Worm (Caenorhabditis elegans): ENCODE measurements around the gene aak-2.

Gene aak-2

DNA sequence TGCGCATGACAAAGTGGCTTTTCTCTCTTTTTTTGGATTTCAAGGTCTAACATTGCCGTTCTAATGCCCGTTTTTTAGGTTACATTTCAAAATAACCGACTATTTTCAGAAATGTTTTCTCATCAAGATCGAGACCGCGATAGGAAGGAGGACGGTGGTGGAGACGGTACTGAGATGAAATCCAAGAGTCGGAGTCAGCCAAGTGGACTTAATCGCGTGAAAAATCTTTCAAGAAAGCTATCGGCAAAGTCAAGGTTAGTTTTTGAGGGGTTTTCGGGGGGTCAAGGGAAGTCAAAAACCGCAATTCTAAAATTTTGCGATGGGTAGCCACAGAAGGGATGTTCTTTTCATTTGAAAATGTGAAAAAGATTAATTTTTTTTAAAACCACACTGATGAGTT lies at the start of gene aak-2:
Gene aak-2 (plus strand): TSS at position 110 of the 400 bp plus-strand sequence.
- TF ChIP-seq ceh-9 (tag; optimal IDR thresholded peaks at IDR 0.05) (no peak), nhr-25 (tag; optimal IDR thresholded peaks at IDR 0.05) (peak; percentile 80), elt-1 (tag; optimal IDR thresholded peaks at IDR 0.05) (peak; percentile 76), nhr-23 (tag; optimal IDR thresholded peaks at IDR 0.05) (peak; percentile 17), ceh-16 (tag; optimal IDR thresholded peaks at IDR 0.05) (peak; percentile 14), egl-27 (tag; optimal IDR thresholded peaks at IDR 0.05) (no peak), nhr-76 (tag; optimal IDR thresholded peaks at IDR 0.05) (no peak)

DNA sequence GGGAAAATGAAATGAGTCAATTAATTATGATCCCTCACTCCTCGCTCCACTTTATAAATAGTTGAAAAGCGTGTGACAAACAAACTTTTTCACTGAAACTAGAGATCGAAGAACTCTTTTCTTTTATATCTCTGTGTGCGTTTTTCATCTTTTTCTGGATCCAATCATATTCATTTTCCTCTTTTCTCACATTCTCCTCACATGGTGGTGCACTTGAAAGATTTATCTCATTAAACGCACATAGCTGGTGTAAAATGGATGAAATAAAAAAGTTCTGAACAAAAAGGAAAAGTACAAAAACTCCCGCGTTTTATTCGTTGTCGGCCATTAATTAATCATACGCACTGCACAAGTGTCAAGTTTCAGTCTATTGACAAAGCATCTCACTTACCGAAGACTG lies 43.7 kb upstream of the aak-2 start:
- TF ChIP-seq nhr-12 (tag; optimal IDR thresholded peaks at IDR 0.05) (no peak), daf-12 (tag; optimal IDR thresholded peaks at IDR 0.05) (no peak), nhr-67 (tag; optimal IDR thresholded peaks at IDR 0.05) (no peak), ceh-16 (tag; optimal IDR thresholded peaks at IDR 0.05) (no peak)

DNA sequence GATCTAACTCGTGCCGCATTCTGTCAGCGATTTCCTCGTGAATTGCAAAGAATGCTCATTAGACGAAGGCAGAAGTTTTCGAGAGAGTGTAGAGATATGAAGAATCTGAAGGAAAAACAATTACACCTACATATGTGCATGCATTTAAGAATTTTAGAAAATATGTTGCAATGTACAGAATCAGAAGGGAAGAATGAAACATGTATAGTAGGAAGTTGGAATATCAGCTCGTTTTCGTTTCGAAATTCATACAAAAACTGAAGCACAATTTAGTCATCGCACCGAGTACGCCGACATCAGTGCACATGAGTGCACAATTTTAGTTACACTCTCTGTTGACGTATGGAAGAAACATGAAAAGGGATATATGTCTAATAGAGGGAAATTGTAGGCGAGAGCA lies 41.4 kb upstream of the aak-2 start, which contains the start of gene C10E2.5:
Gene C10E2.5 (minus strand): TSS at position 101 of the 400 bp plus-strand sequence.
- TF ChIP-seq ZK546.5 (tag; optimal IDR thresholded peaks at IDR 0.05) (no peak), nhr-77 (tag; optimal IDR thresholded peaks at IDR 0.05) (no peak), mml-1 (tag; optimal IDR thresholded peaks at IDR 0.05) (no peak), nhr-67 (tag; optimal IDR thresholded peaks at IDR 0.05) (no peak), aly-2 (tag; optimal IDR thresholded peaks at IDR 0.05) (no peak), nhr-12 (tag; optimal IDR thresholded peaks at IDR 0.05) (no peak)

DNA sequence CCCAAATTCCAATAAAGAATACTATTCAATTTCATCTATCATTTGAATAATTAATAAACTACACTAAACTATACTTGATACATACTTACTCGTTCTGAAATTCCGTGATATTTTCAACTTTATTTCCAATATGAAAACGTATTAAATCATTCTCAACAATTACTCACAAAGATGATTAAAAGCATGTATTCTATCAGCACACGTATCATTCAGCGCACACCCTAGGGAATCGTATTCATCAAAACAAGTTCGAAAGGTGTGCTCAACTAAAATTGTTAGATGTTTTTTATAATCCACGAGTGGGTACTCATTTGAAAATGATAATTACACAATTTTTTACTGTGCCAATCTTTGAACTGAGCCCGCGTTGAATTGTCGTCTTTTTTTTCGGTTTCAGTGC lies 33.4 kb upstream of the aak-2 start, which contains the start of gene C10E2.1:
Gene C10E2.1 (plus strand): TSS at position 301 of the 400 bp plus-strand sequence.
- TF ChIP-seq R02D3.7 (tag; optimal IDR thresholded peaks at IDR 0.05) (no peak), ZK546.5 (tag; optimal IDR thresholded peaks at IDR 0.05) (no peak), fos-1 (tag; optimal IDR thresholded peaks at IDR 0.05) (no peak), nhr-28 (tag; optimal IDR thresholded peaks at IDR 0.05) (no peak), sea-2 (GFP tag; optimal IDR thresholded peaks at IDR 0.05) (no peak), skn-1 (tag; optimal IDR thresholded peaks at IDR 0.05) (no peak), lsy-12 (tag; optimal IDR thresholded peaks at IDR 0.05) (no peak), nfya-1 (tag; optimal IDR thresholded peaks at IDR 0.05; ENCODE audit: insufficient read depth) (no peak), tbx-2 (tag; optimal IDR thresholded peaks at IDR 0.05) (no peak), ceh-28 (tag; optimal IDR thresholded peaks at IDR 0.05) (no peak), elt-2 (tag; optimal IDR thresholded peaks at IDR 0.05) (no peak), nhr-25 (tag; optimal IDR thresholded peaks at IDR 0.05) (no peak), hmg-11 (tag; optimal IDR thresholded peaks at IDR 0.05) (no peak), zag-1 (tag; optimal IDR thresholded peaks at IDR 0.05) (no peak), snpc-4 (tag; optimal IDR thresholded peaks at IDR 0.05) (no peak)

DNA sequence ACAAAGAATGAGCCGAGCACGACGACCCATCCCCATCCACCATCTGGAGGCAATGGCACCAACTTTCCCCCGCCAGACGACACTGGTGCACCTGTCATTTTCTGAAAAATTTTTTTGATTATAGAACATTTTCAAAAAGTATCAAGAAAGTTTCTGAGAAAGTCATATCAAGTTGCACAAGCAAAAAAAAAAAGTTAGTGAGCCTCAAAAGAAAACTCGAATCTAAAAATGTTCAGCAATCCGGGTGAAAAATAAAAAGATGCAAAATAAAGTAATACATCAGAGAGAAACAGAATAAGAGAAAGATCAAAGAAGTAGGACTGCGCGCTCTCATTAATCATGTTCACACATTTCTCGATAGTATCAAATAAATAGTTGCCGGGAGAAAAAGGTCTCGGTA lies 25.5 kb upstream of the aak-2 start, which contains the start of gene mct-6:
Gene mct-6 (minus strand): TSS at position 101 of the 400 bp plus-strand sequence.
- TF ChIP-seq nhr-23 (tag; optimal IDR thresholded peaks at IDR 0.05) (peak; percentile 37), eor-1 (tag; optimal IDR thresholded peaks at IDR 0.05) (no peak), nhr-77 (tag; optimal IDR thresholded peaks at IDR 0.05) (no peak)

DNA sequence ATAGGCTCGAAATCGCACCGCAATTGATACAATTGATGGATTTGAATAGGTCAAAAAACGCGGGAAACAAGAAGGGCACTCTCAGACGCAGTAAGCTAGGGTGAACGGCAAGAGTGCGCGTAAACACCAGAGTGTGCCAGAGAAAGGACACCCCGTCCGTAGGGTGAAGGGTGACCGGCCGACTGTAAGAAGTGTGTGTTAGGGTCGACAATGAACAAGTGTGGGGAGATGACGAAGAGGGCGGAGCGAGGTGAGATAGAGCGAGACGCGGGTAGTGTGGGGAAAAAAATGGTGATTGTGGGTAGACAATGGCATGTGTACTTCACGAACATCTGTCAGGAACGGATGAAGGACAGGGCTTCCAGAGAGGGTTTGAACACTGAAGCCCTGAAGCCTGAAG lies 25.0 kb upstream of the aak-2 start:
- TF ChIP-seq eor-1 (tag; optimal IDR thresholded peaks at IDR 0.05) = no peak
- TF ChIP-seq nhr-11 (tag; optimal IDR thresholded peaks at IDR 0.05) = no peak
- no peak for TF ChIP-seq lin-15B (tag; optimal IDR thresholded peaks at IDR 0.05)
- TF ChIP-seq elt-3 (tag; optimal IDR thresholded peaks at IDR 0.05) = no peak
- peak; percentile 14 for TF ChIP-seq lin-39 (tag; optimal IDR thresholded peaks at IDR 0.05)
- TF ChIP-seq nhr-12 (tag; optimal IDR thresholded peaks at IDR 0.05) = no peak
- no peak for TF ChIP-seq daf-12 (tag; optimal IDR thresholded peaks at IDR 0.05)
- TF ChIP-seq ZK546.5 (tag; optimal IDR thresholded peaks at IDR 0.05) = no peak
